Fruit fly (Drosophila melanogaster): ENCODE data around the gene Tmhs.

Tmhs gene

DNA sequence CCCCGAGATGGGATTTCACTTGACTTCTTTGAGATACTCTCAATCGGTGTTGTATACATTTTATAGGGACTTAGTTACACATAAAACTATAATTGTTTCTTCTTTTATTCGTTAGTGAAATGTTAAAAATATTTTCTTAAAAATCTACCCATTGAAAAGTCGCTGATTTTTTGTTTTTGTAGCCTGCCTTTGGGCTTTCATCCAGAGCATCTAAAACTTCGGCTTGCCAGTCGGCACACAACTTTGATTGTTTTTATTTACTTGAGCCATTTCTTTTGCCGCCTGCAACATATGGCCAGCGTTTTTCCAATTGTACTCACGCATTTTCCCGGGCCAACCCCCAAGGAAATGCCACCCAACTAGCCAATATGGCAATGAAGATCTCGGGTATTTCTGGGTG, 6.5 kb downstream of the Tmhs start:
- no peak for TF ChIP-seq D1 (tag; optimal IDR thresholded peaks at IDR 0.05)
- TF ChIP-seq CG4496 (GFP tag; IDR thresholded peaks at IDR 0.05) = no peak
- TF ChIP-seq CG14655 (GFP tag; optimal IDR thresholded peaks at IDR 0.05) = no peak
- no peak for TF ChIP-seq fd96Ca (GFP tag; IDR thresholded peaks at IDR 0.05)
- no peak for TF ChIP-seq EcR (GFP tag; optimal IDR thresholded peaks at IDR 0.05)

DNA sequence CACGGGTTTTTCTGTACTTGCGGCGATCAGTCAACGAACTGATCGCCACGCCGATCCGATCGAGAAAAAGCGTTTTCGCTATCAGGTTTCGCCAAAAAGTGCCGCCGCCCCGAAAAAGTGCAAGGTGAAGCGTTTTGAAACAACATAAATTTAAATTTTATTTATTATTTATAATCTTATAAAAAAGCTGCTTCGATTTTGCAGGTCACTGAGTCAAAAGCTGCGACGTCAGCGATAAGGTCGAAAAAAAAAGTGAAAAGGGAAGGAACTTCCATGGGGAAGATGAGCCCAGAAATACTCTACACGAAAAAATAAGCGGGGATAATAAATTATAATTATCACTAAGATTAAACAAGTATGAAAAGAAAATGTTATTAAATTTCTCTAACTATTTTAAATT, 12.3 kb downstream of the Tmhs start:
- TF ChIP-seq gl (tag; optimal IDR thresholded peaks at IDR 0.05) (no peak), rn (GFP tag; IDR thresholded peaks at IDR 0.05) (no peak), CG17806 (tag; optimal IDR thresholded peaks at IDR 0.05) (no peak), EcR (GFP tag; optimal IDR thresholded peaks at IDR 0.05) (no peak), fd96Ca (GFP tag; IDR thresholded peaks at IDR 0.05) (no peak), D1 (tag; optimal IDR thresholded peaks at IDR 0.05) (no peak), CG12605 (GFP tag; IDR thresholded peaks at IDR 0.05) (no peak), CG8159 (tag; optimal IDR thresholded peaks at IDR 0.05) (no peak), Pif1B (GFP tag; optimal IDR thresholded peaks at IDR 0.05) (no peak), CG10348 (GFP tag; IDR thresholded peaks at IDR 0.05) (no peak), CG8301 (tag; optimal IDR thresholded peaks at IDR 0.05) (no peak), CG14655 (GFP tag; optimal IDR thresholded peaks at IDR 0.05) (no peak), Snoo (tag; optimal IDR thresholded peaks at IDR 0.05) (no peak), CG15710 (tag; optimal IDR thresholded peaks at IDR 0.05) (no peak)

DNA sequence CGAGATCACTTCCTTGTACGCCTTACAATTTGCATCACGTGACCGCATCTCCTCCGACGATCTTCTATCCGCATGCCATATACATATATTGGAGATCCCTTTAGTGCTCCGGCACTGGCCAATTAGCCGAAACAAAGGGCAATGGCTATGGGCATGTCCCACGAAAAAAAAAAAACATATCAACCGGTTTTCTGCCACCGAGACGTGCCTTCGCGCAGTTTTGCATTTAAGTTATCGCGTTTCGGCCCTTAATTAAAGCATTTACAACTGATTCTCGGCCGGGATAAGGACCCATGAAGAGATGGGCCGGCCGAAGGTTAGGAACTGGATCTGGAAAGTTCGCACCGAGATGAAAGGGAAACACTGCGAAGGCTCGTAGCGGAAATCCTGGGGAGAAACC, 14.2 kb downstream of the Tmhs start:
- no peak for TF ChIP-seq CG13204 (GFP tag; optimal IDR thresholded peaks at IDR 0.05)
- no peak for TF ChIP-seq CG15710 (tag; optimal IDR thresholded peaks at IDR 0.05)
- no peak for TF ChIP-seq CG10348 (GFP tag; IDR thresholded peaks at IDR 0.05)
- TF ChIP-seq CG9948 (tag; optimal IDR thresholded peaks at IDR 0.05) = no peak
- TF ChIP-seq CG4496 (GFP tag; IDR thresholded peaks at IDR 0.05) = 0 out of 3 replicates have a peak, but pooled peaks have one; percentile 37
- no peak for TF ChIP-seq CG14655 (GFP tag; optimal IDR thresholded peaks at IDR 0.05)
- TF ChIP-seq EcR (GFP tag; optimal IDR thresholded peaks at IDR 0.05) = peak; percentile 78
- TF ChIP-seq gl (tag; optimal IDR thresholded peaks at IDR 0.05) = no peak
- no peak for TF ChIP-seq CG8301 (tag; optimal IDR thresholded peaks at IDR 0.05)
- TF ChIP-seq Snoo (tag; optimal IDR thresholded peaks at IDR 0.05) = no peak
- TF ChIP-seq CG34367 (tag; optimal IDR thresholded peaks at IDR 0.05) = no peak

- TF ChIP-seq D1 (tag; optimal IDR thresholded peaks at IDR 0.05) (no peak), CG15710 (tag; optimal IDR thresholded peaks at IDR 0.05) (no peak), CG10348 (GFP tag; IDR thresholded peaks at IDR 0.05) (peak; percentile 29; the same call in 1 of the 2 replicates), rn (GFP tag; IDR thresholded peaks at IDR 0.05) (peak; percentile 78), CG34367 (tag; optimal IDR thresholded peaks at IDR 0.05) (no peak), CG4496 (GFP tag; IDR thresholded peaks at IDR 0.05) (peak; percentile 87), CG9948 (tag; optimal IDR thresholded peaks at IDR 0.05) (no peak), Snoo (tag; optimal IDR thresholded peaks at IDR 0.05) (no peak), CG17806 (tag; optimal IDR thresholded peaks at IDR 0.05) (peak; percentile 37), CG8159 (tag; optimal IDR thresholded peaks at IDR 0.05) (peak; percentile 38), EcR (GFP tag; optimal IDR thresholded peaks at IDR 0.05) (no peak), CG12605 (GFP tag; IDR thresholded peaks at IDR 0.05) (peak; percentile 78), Ets98B (GFP tag; IDR thresholded peaks at IDR 0.05) (peak; percentile 90), Pif1B (GFP tag; optimal IDR thresholded peaks at IDR 0.05) (peak; percentile 5), CG13204 (GFP tag; optimal IDR thresholded peaks at IDR 0.05) (no peak), fd96Ca (GFP tag; IDR thresholded peaks at IDR 0.05) (peak; percentile 58; the same call in 2 of the 3 replicates), gl (tag; optimal IDR thresholded peaks at IDR 0.05) (no peak), CG32121 (GFP tag; IDR thresholded peaks at IDR 0.05) (peak; percentile 94), Pif1A (GFP tag; optimal IDR thresholded peaks at IDR 0.05) (peak; percentile 50), CG14655 (GFP tag; optimal IDR thresholded peaks at IDR 0.05) (peak; percentile 49), CG8301 (tag; optimal IDR thresholded peaks at IDR 0.05) (peak; percentile 60)
Measured at dm6 chr3L:1900633-1901032, 15.2 kb downstream of the Tmhs start.

dm6 chr3L:1904440-1904839, 19.0 kb downstream of the Tmhs start:
- 0 out of 3 replicates have a peak, but pooled peaks have one; percentile 16 for TF ChIP-seq fd96Ca (GFP tag; IDR thresholded peaks at IDR 0.05)
- TF ChIP-seq Pif1B (GFP tag; optimal IDR thresholded peaks at IDR 0.05) = no peak

- TF ChIP-seq Ets98B (GFP tag; IDR thresholded peaks at IDR 0.05) (no peak), EcR (GFP tag; optimal IDR thresholded peaks at IDR 0.05) (no peak), CG8159 (tag; optimal IDR thresholded peaks at IDR 0.05) (peak; percentile 40), CG15710 (tag; optimal IDR thresholded peaks at IDR 0.05) (peak; percentile 23), CG13204 (GFP tag; optimal IDR thresholded peaks at IDR 0.05) (no peak), CG12605 (GFP tag; IDR thresholded peaks at IDR 0.05) (no peak), Pif1B (GFP tag; optimal IDR thresholded peaks at IDR 0.05) (peak; percentile 12), Snoo (tag; optimal IDR thresholded peaks at IDR 0.05) (no peak), CG8301 (tag; optimal IDR thresholded peaks at IDR 0.05) (peak; percentile 36), CG10348 (GFP tag; IDR thresholded peaks at IDR 0.05) (no peak), fd96Ca (GFP tag; IDR thresholded peaks at IDR 0.05) (peak; percentile 47; the same call in 2 of the 3 replicates), CG17806 (tag; optimal IDR thresholded peaks at IDR 0.05) (no peak), rn (GFP tag; IDR thresholded peaks at IDR 0.05) (no peak), Pif1A (GFP tag; optimal IDR thresholded peaks at IDR 0.05) (peak; percentile 39), CG14655 (GFP tag; optimal IDR thresholded peaks at IDR 0.05) (peak; percentile 14), CG34367 (tag; optimal IDR thresholded peaks at IDR 0.05) (no peak), gl (tag; optimal IDR thresholded peaks at IDR 0.05) (no peak), CG9948 (tag; optimal IDR thresholded peaks at IDR 0.05) (no peak), D1 (tag; optimal IDR thresholded peaks at IDR 0.05) (no peak), CG4496 (GFP tag; IDR thresholded peaks at IDR 0.05) (no peak), CG32121 (GFP tag; IDR thresholded peaks at IDR 0.05) (peak; percentile 19; the same call in 1 of the 2 replicates)
Measured at dm6 chr3L:1905273-1905672, 19.8 kb downstream of the Tmhs start.
